Worm (Caenorhabditis elegans): ENCODE measurements around the gene cpsf-4.

- TF ChIP-seq elt-1 (tag; optimal IDR thresholded peaks at IDR 0.05; ENCODE audit: borderline replicate concordance, insufficient read depth) (no peak), nhr-2 (tag; optimal IDR thresholded peaks at IDR 0.05) (no peak), bed-3 (GFP tag; optimal IDR thresholded peaks at IDR 0.05) (no peak), hlh-1 (tag; optimal IDR thresholded peaks at IDR 0.05) (no peak), pha-4 (tag; optimal IDR thresholded peaks at IDR 0.05) (no peak), nhr-237 (tag; optimal IDR thresholded peaks at IDR 0.05) (no peak), blmp-1 (tag; optimal IDR thresholded peaks at IDR 0.05) (no peak), nhr-12 (tag; optimal IDR thresholded peaks at IDR 0.05) (no peak), nhr-28 (tag; optimal IDR thresholded peaks at IDR 0.05) (no peak), lsy-2 (tag; optimal IDR thresholded peaks at IDR 0.05) (no peak), ztf-11 (tag; optimal IDR thresholded peaks at IDR 0.05) (no peak)
Observed at ce11 chrIV:12084178-12084577, 9.1 kb downstream of the cpsf-4 start, which contains the start of gene repo-1.

Data from whole organism, mixed stage, embryonic.